Worm (Caenorhabditis elegans): ENCODE measurements around the gene Y49F6C.8.

- no peak for TF ChIP-seq flt-1 (GFP tag; IDR thresholded peaks at IDR 0.05)
- no peak for TF ChIP-seq ama-1 (optimal IDR thresholded peaks at IDR 0.05)
- no peak for TF ChIP-seq sea-1 (GFP tag; conservative IDR thresholded peaks at IDR 0.05)
- no peak for TF ChIP-seq hnd-1 (tag; optimal IDR thresholded peaks at IDR 0.05)
- no peak for TF ChIP-seq hmbx-1 (tag; optimal IDR thresholded peaks at IDR 0.05)
These were observed 11.1 kb downstream of the Y49F6C.8 start, which contains the start of the genes lido-14 and bath-27 for ce11 chrII:3358834-3359233.
